Worm (Caenorhabditis elegans): ENCODE results near the gene F27D9.13.
A peak's percentile ranks its signal among the peaks of the same experiment; 100 is the strongest.

The F27D9.13 gene

ce11 chrX:7640811-7641210 lies 26.4 kb downstream of the F27D9.13 start:
- TF ChIP-seq sma-9 (GFP tag; optimal IDR thresholded peaks at IDR 0.05) (no peak), sma-9 (tag; optimal IDR thresholded peaks at IDR 0.05) (no peak), nhr-11 (tag; optimal IDR thresholded peaks at IDR 0.05) (no peak), lsy-2 (tag; optimal IDR thresholded peaks at IDR 0.05) (no peak), mdl-1 (tag; optimal IDR thresholded peaks at IDR 0.05) (no peak), ztf-1 (GFP tag; conservative IDR thresholded peaks at IDR 0.05) (no peak), ztf-11 (tag; optimal IDR thresholded peaks at IDR 0.05) (no peak), sma-3 (GFP tag; optimal IDR thresholded peaks at IDR 0.05) (no peak), ceh-82 (tag; optimal IDR thresholded peaks at IDR 0.05) (no peak), ztf-4 (tag; optimal IDR thresholded peaks at IDR 0.05) (no peak), nhr-25 (tag; optimal IDR thresholded peaks at IDR 0.05) (no peak), nhr-12 (tag; optimal IDR thresholded peaks at IDR 0.05) (no peak)

DNA sequence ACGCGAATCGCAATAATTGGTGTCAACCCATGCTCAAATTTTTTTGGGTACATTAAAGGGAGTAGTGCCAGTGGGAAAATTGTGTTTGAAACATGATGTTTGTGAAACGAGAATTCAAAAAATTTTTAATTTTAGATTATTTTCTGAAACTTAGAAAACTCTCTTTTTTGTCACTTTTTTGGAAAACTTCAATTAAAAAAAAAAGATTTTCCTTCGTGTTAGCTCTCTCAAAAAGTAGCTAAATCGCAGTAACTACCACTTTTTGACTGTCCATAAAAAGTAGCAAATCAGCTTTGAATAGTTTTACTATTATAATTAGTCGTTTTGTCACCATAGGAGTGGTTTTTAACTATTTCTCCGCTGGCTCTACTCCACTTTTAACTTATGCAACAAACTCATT lies 26.9 kb downstream of the F27D9.13 start:
- TF ChIP-seq ceh-16 (tag; optimal IDR thresholded peaks at IDR 0.05), result no peak
- no peak for TF ChIP-seq fos-1 (tag; optimal IDR thresholded peaks at IDR 0.05)
- TF ChIP-seq sem-4 (tag; optimal IDR thresholded peaks at IDR 0.05), result no peak
- TF ChIP-seq egl-27 (tag; optimal IDR thresholded peaks at IDR 0.05), result no peak
- TF ChIP-seq nhr-21 (tag; optimal IDR thresholded peaks at IDR 0.05), result no peak
- TF ChIP-seq snpc-4 (tag; optimal IDR thresholded peaks at IDR 0.05), result no peak
- no peak for TF ChIP-seq lin-13 (GFP tag; optimal IDR thresholded peaks at IDR 0.05)
- no peak for TF ChIP-seq blmp-1 (tag; optimal IDR thresholded peaks at IDR 0.05; ENCODE audit: insufficient read depth)
- TF ChIP-seq mbf-1 (tag; optimal IDR thresholded peaks at IDR 0.05), result no peak
- TF ChIP-seq nhr-23 (tag; optimal IDR thresholded peaks at IDR 0.05), result no peak
- TF ChIP-seq dmd-4 (tag; optimal IDR thresholded peaks at IDR 0.05), result no peak
- no peak for TF ChIP-seq nhr-237 (tag; optimal IDR thresholded peaks at IDR 0.05)

ce11 chrX:7638790-7639189 lies 28.5 kb downstream of the F27D9.13 start:
- TF ChIP-seq blmp-1 (tag; optimal IDR thresholded peaks at IDR 0.05; ENCODE audit: insufficient read depth) (peak; percentile 10), mbf-1 (tag; optimal IDR thresholded peaks at IDR 0.05) (no peak)

DNA sequence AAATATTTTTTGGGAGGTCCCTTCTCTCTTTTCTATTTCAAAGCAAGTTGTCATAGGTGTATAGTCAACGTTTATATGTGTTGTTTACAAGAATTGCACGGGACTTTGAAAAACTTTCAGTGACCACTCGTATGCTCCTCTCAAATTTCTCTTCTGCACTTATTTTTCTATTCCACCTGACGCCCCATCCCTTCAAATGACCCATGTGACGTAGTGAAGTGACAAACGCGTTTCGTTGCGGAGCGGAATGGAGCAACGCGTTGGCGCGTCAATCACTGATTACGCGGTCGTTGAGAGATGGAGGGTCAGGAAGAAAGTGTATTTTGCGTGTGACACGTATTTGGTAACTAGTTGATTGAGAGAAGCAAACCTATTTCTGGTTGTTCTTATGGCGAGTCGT lies 31.2 kb downstream of the F27D9.13 start:
- no peak for TF ChIP-seq lsy-2 (tag; optimal IDR thresholded peaks at IDR 0.05)
- TF ChIP-seq sma-9 (GFP tag; optimal IDR thresholded peaks at IDR 0.05), result no peak
- TF ChIP-seq sma-9 (tag; optimal IDR thresholded peaks at IDR 0.05), result no peak
- TF ChIP-seq unc-55 (GFP tag; optimal IDR thresholded peaks at IDR 0.05), result no peak
- TF ChIP-seq dmd-4 (tag; optimal IDR thresholded peaks at IDR 0.05), result no peak
- TF ChIP-seq snpc-4 (tag; optimal IDR thresholded peaks at IDR 0.05), result no peak
- TF ChIP-seq nhr-25 (tag; optimal IDR thresholded peaks at IDR 0.05), result no peak
- no peak for TF ChIP-seq zag-1 (tag; optimal IDR thresholded peaks at IDR 0.05)
- no peak for TF ChIP-seq nhr-237 (tag; optimal IDR thresholded peaks at IDR 0.05)
- no peak for TF ChIP-seq nhr-6 (tag; optimal IDR thresholded peaks at IDR 0.05)
- TF ChIP-seq Y55F3AM.14 (GFP tag; optimal IDR thresholded peaks at IDR 0.05), result no peak
- no peak for TF ChIP-seq nhr-23 (tag; optimal IDR thresholded peaks at IDR 0.05)
- TF ChIP-seq lin-11 (tag; optimal IDR thresholded peaks at IDR 0.05), result no peak
- no peak for TF ChIP-seq ama-1 (optimal IDR thresholded peaks at IDR 0.05)
- TF ChIP-seq elt-3 (tag; optimal IDR thresholded peaks at IDR 0.05), result no peak
- no peak for TF ChIP-seq mab-5 (tag; optimal IDR thresholded peaks at IDR 0.05)

ce11 chrX:7627351-7627750 lies 39.9 kb downstream of the F27D9.13 start, which contains the start of gene nlp-61:
TSS of gene nlp-61 (plus strand) at chrX:7627651.
- TF ChIP-seq unc-62 (GFP tag; optimal IDR thresholded peaks at IDR 0.05) (no peak), sem-4 (tag; optimal IDR thresholded peaks at IDR 0.05) (no peak), nhr-77 (tag; optimal IDR thresholded peaks at IDR 0.05) (no peak), peb-1 (tag; optimal IDR thresholded peaks at IDR 0.05) (no peak), fos-1 (tag; optimal IDR thresholded peaks at IDR 0.05) (no peak), elt-1 (tag; optimal IDR thresholded peaks at IDR 0.05) (no peak), sma-3 (GFP tag; optimal IDR thresholded peaks at IDR 0.05) (no peak), mbf-1 (tag; optimal IDR thresholded peaks at IDR 0.05) (no peak), mdl-1 (tag; optimal IDR thresholded peaks at IDR 0.05) (no peak), nhr-12 (tag; optimal IDR thresholded peaks at IDR 0.05) (no peak), crh-2 (tag; optimal IDR thresholded peaks at IDR 0.05) (no peak), elt-3 (tag; optimal IDR thresholded peaks at IDR 0.05) (no peak), nhr-129 (tag; optimal IDR thresholded peaks at IDR 0.05) (no peak)
